Worm (Caenorhabditis elegans): ENCODE measurements around the gene W06F12.3.

DNA sequence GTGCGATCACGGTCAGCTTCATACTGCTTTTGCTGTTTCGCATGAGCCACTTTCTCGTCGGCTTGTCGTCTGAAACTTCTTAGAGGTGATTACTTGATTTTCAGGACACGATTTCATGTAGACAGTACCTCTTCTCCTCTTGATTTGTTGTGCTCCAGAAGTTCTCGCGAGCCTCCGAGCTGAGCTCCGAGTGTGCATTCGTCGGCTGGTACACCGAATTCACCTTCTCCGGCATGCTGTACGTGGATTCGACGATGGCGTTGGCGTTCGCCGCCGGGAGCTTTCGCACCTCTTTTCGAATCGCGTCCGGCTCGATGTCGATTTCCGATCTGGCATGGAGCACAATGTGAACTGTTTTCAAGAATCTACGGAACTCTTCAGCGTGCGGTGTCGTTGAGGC is 26.2 kb downstream of the W06F12.3 start:
- no peak for TF ChIP-seq elt-3 (tag; optimal IDR thresholded peaks at IDR 0.05)
- no peak for TF ChIP-seq M03D4.4 (tag; optimal IDR thresholded peaks at IDR 0.05)
- TF ChIP-seq unc-39 (tag; optimal IDR thresholded peaks at IDR 0.05) = no peak

All from whole organism, mixed stage, embryonic.